Fruit fly (Drosophila melanogaster) whole organism, embryonic: ENCODE data around the gene CG5181.

ENCODE experiments used
- BtbVII ChIP-seq: fragments of 200-800 bp; sonication (Bioruptor generic); optimal IDR thresholded peaks from 3 replicates; lab custom pipeline; 2017; ENCODE audit warnings: missing biosample characterization, mild to moderate bottlenecking, missing genetic modification characterization
- CG10959 ChIP-seq: fragments of 200-800 bp; sonication (Bioruptor generic); IDR thresholded peaks from 2 replicates; pipeline ENCODE4 v1.3.6; 2022; ENCODE audit warnings: missing biosample characterization, missing genetic modification characterization
- CG11247 ChIP-seq: fragments of 200-800 bp; sonication (Bioruptor generic); IDR thresholded peaks from 2 replicates; pipeline ENCODE4 v1.3.6; 2022; ENCODE audit warnings: missing biosample characterization, missing genetic modification characterization
- CG11504 ChIP-seq: fragments of 200-800 bp; sonication (Bioruptor generic); optimal IDR thresholded peaks from 3 replicates; lab custom pipeline; 2019; ENCODE audit warnings: missing biosample characterization, mild to moderate bottlenecking, missing genetic modification characterization, moderate library complexity
- CG12299 ChIP-seq: fragments of 200-800 bp; sonication (Bioruptor generic); optimal IDR thresholded peaks from 2 replicates; lab custom pipeline; 2018; ENCODE audit warnings: missing biosample characterization, mild to moderate bottlenecking, missing genetic modification characterization
- CG14050 ChIP-seq: fragments of 200-800 bp; sonication (Bioruptor generic); IDR thresholded peaks from 3 replicates; pipeline ENCODE4 v1.3.6; 2022; ENCODE audit warnings: missing biosample characterization, missing genetic modification characterization
- CG15011 ChIP-seq: fragments of 200-800 bp; sonication (Bioruptor generic); optimal IDR thresholded peaks from 3 replicates; lab custom pipeline; 2018; ENCODE audit warnings: missing biosample characterization, mild to moderate bottlenecking, missing genetic modification characterization
- CG15601 ChIP-seq: fragments of 200-800 bp; sonication (Bioruptor generic); optimal IDR thresholded peaks from 3 replicates; lab custom pipeline; 2019; ENCODE audit warnings: missing biosample characterization, mild to moderate bottlenecking, missing genetic modification characterization, moderate library complexity
- CG1603 ChIP-seq: fragments of 200-800 bp; sonication (Bioruptor generic); optimal IDR thresholded peaks from 2 replicates; lab custom pipeline; 2019; ENCODE audit warnings: missing biosample characterization, mild to moderate bottlenecking, missing genetic modification characterization, moderate library complexity
- CG17385 ChIP-seq: fragments of 200-800 bp; sonication (Bioruptor generic); optimal IDR thresholded peaks from 3 replicates; lab custom pipeline; 2018; ENCODE audit warnings: missing biosample characterization, mild to moderate bottlenecking, missing genetic modification characterization
- CG18011 ChIP-seq: fragments of 200-800 bp; sonication (Bioruptor generic); optimal IDR thresholded peaks from 2 replicates; lab custom pipeline; 2017; ENCODE audit warnings: missing biosample characterization, missing genetic modification characterization, mild to moderate bottlenecking, moderate library complexity, missing genotype
- CG32532 ChIP-seq: fragments of 200-800 bp; sonication (Bioruptor generic); IDR thresholded peaks from 2 replicates; pipeline ENCODE4 v1.3.6; 2022; ENCODE audit warnings: missing biosample characterization, missing genetic modification characterization
- CG4282 ChIP-seq: fragments of 200-800 bp; sonication (Bioruptor generic); optimal IDR thresholded peaks from 2 replicates; lab custom pipeline; 2016; ENCODE audit warnings: missing biosample characterization, missing genetic modification characterization
- CG6765 ChIP-seq: fragments of 200-800 bp; sonication (Bioruptor generic); optimal IDR thresholded peaks from 3 replicates; lab custom pipeline; 2017; ENCODE audit warnings: missing biosample characterization, mild to moderate bottlenecking, missing genetic modification characterization
- CG8089 ChIP-seq: fragments of 200-800 bp; sonication (Bioruptor generic); optimal IDR thresholded peaks from 3 replicates; lab custom pipeline; 2016; ENCODE audit warnings: missing biosample characterization, missing genetic modification characterization
- CG8359 ChIP-seq: fragments of 200-800 bp; sonication (Bioruptor generic); optimal IDR thresholded peaks from 2 replicates; lab custom pipeline; 2017; ENCODE audit warnings: missing biosample characterization, mild to moderate bottlenecking, missing genetic modification characterization, borderline replicate concordance
- CG9727 ChIP-seq: fragments of 200-800 bp; sonication (Bioruptor generic); optimal IDR thresholded peaks from 3 replicates; lab custom pipeline; 2017; ENCODE audit warnings: missing biosample characterization, mild to moderate bottlenecking, missing genetic modification characterization
- CoRest ChIP-seq: fragments of 200-800 bp; sonication (Bioruptor generic); optimal IDR thresholded peaks from 3 replicates; lab custom pipeline; 2018; ENCODE audit warnings: missing biosample characterization, mild to moderate bottlenecking, missing genetic modification characterization, moderate library complexity
- Dbx ChIP-seq: fragments of 200-800 bp; sonication (Bioruptor generic); IDR thresholded peaks from 3 replicates; pipeline ENCODE4 v1.3.6; 2022; ENCODE audit warnings: missing biosample characterization, missing genetic modification characterization
- E2f1 ChIP-seq: fragments of 200-800 bp; sonication (Bioruptor generic); IDR thresholded peaks from 2 replicates; pipeline ENCODE4 v1.3.6; 2022; ENCODE audit warnings: missing biosample characterization, missing genetic modification characterization
- Fer1 ChIP-seq: fragments of 200-800 bp; sonication (Bioruptor generic); optimal IDR thresholded peaks from 2 replicates; lab custom pipeline; 2017; ENCODE audit warnings: missing biosample characterization, mild to moderate bottlenecking, missing genetic modification characterization
- Fer3 ChIP-seq: fragments of 200-800 bp; sonication (Bioruptor generic); optimal IDR thresholded peaks from 2 replicates; lab custom pipeline; 2018; ENCODE audit warnings: missing biosample characterization, mild to moderate bottlenecking, missing genetic modification characterization, moderate library complexity
- HmgD ChIP-seq: fragments of 200-800 bp; sonication (Bioruptor generic); optimal IDR thresholded peaks from 3 replicates; lab custom pipeline; 2016; ENCODE audit warnings: missing biosample characterization, missing genetic modification characterization
- Hsf ChIP-seq: fragments of 200-800 bp; sonication (Bioruptor generic); optimal IDR thresholded peaks from 3 replicates; lab custom pipeline; 2016; ENCODE audit warnings: missing biosample characterization, missing genetic modification characterization
- Mrtf ChIP-seq: fragments of 200-800 bp; sonication (Bioruptor generic); IDR thresholded peaks from 3 replicates; pipeline ENCODE4 v1.3.6; 2022; ENCODE audit warnings: missing biosample characterization, missing genetic modification characterization
- Myb ChIP-seq: fragments of 200-800 bp; sonication (Bioruptor generic); optimal IDR thresholded peaks from 2 replicates; lab custom pipeline; 2016; ENCODE audit warnings: missing biosample characterization, missing genetic modification characterization
- Scr ChIP-seq: fragments of 200-800 bp; sonication (Bioruptor generic); IDR thresholded peaks from 2 replicates; pipeline ENCODE4 v1.3.6; 2022; ENCODE audit warnings: missing biosample characterization, missing genetic modification characterization; ENCODE audit not compliant: partially characterized antibody
- Tbp ChIP-seq: fragments of >200 bp; optimal IDR thresholded peaks from 2 replicates; lab custom pipeline; 2018; ENCODE audit warnings: missing biosample characterization, missing genetic modification characterization
- YL-1 ChIP-seq: fragments of 200-800 bp; sonication (Bioruptor generic); optimal IDR thresholded peaks from 3 replicates; lab custom pipeline; 2017; ENCODE audit warnings: missing biosample characterization, mild to moderate bottlenecking, missing genetic modification characterization
- ab ChIP-seq: fragments of 200-800 bp; sonication (Bioruptor generic); optimal IDR thresholded peaks from 2 replicates; lab custom pipeline; 2016; ENCODE audit warnings: missing biosample characterization, missing genetic modification characterization
- ato ChIP-seq: fragments of 200-800 bp; sonication (Bioruptor generic); IDR thresholded peaks from 2 replicates; pipeline ENCODE4 v1.3.6; 2022; ENCODE audit warnings: missing biosample characterization, missing genetic modification characterization; ENCODE audit not compliant: partially characterized antibody
- bigmax ChIP-seq: fragments of 200-800 bp; sonication (Bioruptor generic); optimal IDR thresholded peaks from 2 replicates; lab custom pipeline; 2018; ENCODE audit warnings: missing biosample characterization, mild to moderate bottlenecking, missing genetic modification characterization
- btn ChIP-seq: fragments of 200-800 bp; sonication (Bioruptor generic); optimal IDR thresholded peaks from 2 replicates; lab custom pipeline; 2016; ENCODE audit warnings: missing biosample characterization, missing genetic modification characterization
- crc ChIP-seq: fragments of 200-800 bp; sonication (Bioruptor generic); optimal IDR thresholded peaks from 2 replicates; lab custom pipeline; 2016; ENCODE audit warnings: missing biosample characterization, missing genetic modification characterization
- dmrt99B ChIP-seq: fragments of 200-800 bp; sonication (Bioruptor generic); optimal IDR thresholded peaks from 2 replicates; lab custom pipeline; 2018; ENCODE audit warnings: missing biosample characterization, mild to moderate bottlenecking, missing genetic modification characterization, moderate library complexity
- esg ChIP-seq: fragments of 200-800 bp; sonication (Bioruptor generic); conservative IDR thresholded peaks from 2 replicates; pipeline ENCODE4 v1.3.6; 2022; ENCODE audit warnings: missing biosample characterization, missing genetic modification characterization
- hth ChIP-seq: fragments of >200 bp; optimal IDR thresholded peaks from 2 replicates; lab custom pipeline; 2017; ENCODE audit warnings: inconsistent platforms
- ind ChIP-seq: fragments of 200-800 bp; sonication (Bioruptor generic); optimal IDR thresholded peaks from 3 replicates; lab custom pipeline; 2016; ENCODE audit warnings: missing biosample characterization, missing genetic modification characterization
- kay ChIP-seq: fragments of 200-800 bp; sonication (Bioruptor generic); optimal IDR thresholded peaks from 2 replicates; lab custom pipeline; 2016; ENCODE audit warnings: missing biosample characterization, missing genetic modification characterization
- lbe ChIP-seq: fragments of 200-800 bp; sonication (Bioruptor generic); optimal IDR thresholded peaks from 2 replicates; lab custom pipeline; 2016; ENCODE audit warnings: missing biosample characterization, mild to moderate bottlenecking, missing genetic modification characterization
- mam ChIP-seq: fragments of 200-800 bp; sonication (Bioruptor generic); optimal IDR thresholded peaks from 3 replicates; lab custom pipeline; 2016; ENCODE audit warnings: missing biosample characterization, missing genetic modification characterization
- oc ChIP-seq: fragments of 200-800 bp; sonication (Bioruptor generic); optimal IDR thresholded peaks from 2 replicates; lab custom pipeline; 2018; ENCODE audit warnings: missing biosample characterization, mild to moderate bottlenecking, missing genetic modification characterization, moderate library complexity
- peb ChIP-seq: fragments of 200-800 bp; sonication (Bioruptor generic); IDR thresholded peaks from 2 replicates; pipeline ENCODE4 v1.3.6; 2022; ENCODE audit warnings: missing biosample characterization, missing genetic modification characterization
- ro ChIP-seq: fragments of 200-800 bp; sonication (Bioruptor generic); IDR thresholded peaks from 2 replicates; pipeline ENCODE4 v1.3.6; 2022; ENCODE audit warnings: missing biosample characterization, missing genetic modification characterization
- sd ChIP-seq: fragments of 200-800 bp; sonication (Bioruptor generic); optimal IDR thresholded peaks from 3 replicates; lab custom pipeline; 2018; ENCODE audit warnings: missing biosample characterization, mild to moderate bottlenecking, missing genetic modification characterization, moderate library complexity
- sima ChIP-seq: fragments of 200-800 bp; sonication (Bioruptor generic); optimal IDR thresholded peaks from 2 replicates; lab custom pipeline; 2016; ENCODE audit warnings: missing biosample characterization, missing genetic modification characterization
- slp2 ChIP-seq: fragments of 200-800 bp; sonication (Bioruptor generic); optimal IDR thresholded peaks from 2 replicates; lab custom pipeline; 2016; ENCODE audit warnings: missing biosample characterization, missing genetic modification characterization
- sob ChIP-seq: fragments of 200-800 bp; sonication (Bioruptor generic); IDR thresholded peaks from 2 replicates; pipeline ENCODE4 v1.3.6; 2022; ENCODE audit warnings: missing biosample characterization, missing genetic modification characterization
- sr ChIP-seq: fragments of 200-800 bp; sonication (Bioruptor generic); IDR thresholded peaks from 3 replicates; pipeline ENCODE4 v1.3.6; 2022; ENCODE audit warnings: missing biosample characterization, missing genetic modification characterization
- trem ChIP-seq: fragments of 200-800 bp; optimal IDR thresholded peaks from 3 replicates; lab custom pipeline; 2019; ENCODE audit warnings: missing biosample characterization, mild to moderate bottlenecking, missing genetic modification characterization, moderate library complexity
- tup ChIP-seq: fragments of 200-800 bp; sonication (Bioruptor generic); optimal IDR thresholded peaks from 2 replicates; lab custom pipeline; 2016; ENCODE audit warnings: missing biosample characterization, mild to moderate bottlenecking, missing genetic modification characterization, moderate library complexity
- zfh2 ChIP-seq: fragments of 200-800 bp; sonication (Bioruptor generic); optimal IDR thresholded peaks from 2 replicates; lab custom pipeline; 2016; ENCODE audit warnings: missing biosample characterization, missing genetic modification characterization

CG5181 gene

dm6 chr2L:7401627-7402026 lies 8.0 kb downstream of the CG5181 start (continued):
- TF ChIP-seq CoRest (tag; lab: Kevin White, UChicago) (peak; percentile 85), kay (GFP tag; lab: Kevin White, UChicago) (no peak), Scr (GFP tag; lab: Robert Waterston, UW) (no peak), Dbx (GFP tag; lab: Robert Waterston, UW) (peak; percentile 82), E2f1 (GFP tag; lab: Robert Waterston, UW) (peak; percentile 64), peb (GFP tag; lab: Robert Waterston, UW) (peak; percentile 75; the same call in 1 of the 2 replicates), Tbp (GFP tag; lab: Kevin White, UChicago) (no peak), bigmax (GFP tag; lab: Kevin White, UChicago) (no peak), ab (GFP tag; lab: Kevin White, UChicago) (no peak), slp2 (GFP tag; lab: Kevin White, UChicago) (no peak), CG11247 (GFP tag; lab: Robert Waterston, UW) (peak; percentile 73; the same call in 1 of the 2 replicates), ind (GFP tag; lab: Kevin White, UChicago) (peak; percentile 71), Fer1 (GFP tag; lab: Kevin White, UChicago) (peak; percentile 56), crc (GFP tag; lab: Kevin White, UChicago) (no peak), trem (tag; lab: Kevin White, UChicago) (peak; percentile 37), Fer3 (tag; lab: Kevin White, UChicago) (peak; percentile 80), YL-1 (GFP tag; lab: Kevin White, UChicago) (no peak), CG8089 (GFP tag; lab: Kevin White, UChicago) (peak; percentile 3), CG32532 (GFP tag; lab: Robert Waterston, UW) (peak; percentile 80), Myb (GFP tag; lab: Kevin White, UChicago) (peak; percentile 15), ato (GFP tag; lab: Robert Waterston, UW) (no peak), CG9727 (GFP tag; lab: Kevin White, UChicago) (peak; percentile 71), BtbVII (GFP tag; lab: Kevin White, UChicago) (no peak), CG17385 (peak; percentile 65), CG18011 (GFP tag; lab: Kevin White, UChicago) (no peak), oc (peak; percentile 70), ro (GFP tag; lab: Robert Waterston, UW) (peak; percentile 74), CG10959 (peak; percentile 66; the same call in 1 of the 2 replicates), sima (GFP tag; lab: Kevin White, UChicago) (no peak), HmgD (GFP tag; lab: Kevin White, UChicago) (no peak), CG4282 (GFP tag; lab: Kevin White, UChicago) (no peak), mam (GFP tag; lab: Kevin White, UChicago) (peak; percentile 45), tup (GFP tag; lab: Kevin White, UChicago) (no peak), CG6765 (GFP tag; lab: Kevin White, UChicago) (peak; percentile 13), esg (GFP tag; lab: Robert Waterston, UW) (peak; percentile 63), CG8359 (no peak), sd (tag; lab: Kevin White, UChicago) (peak; percentile 14), zfh2 (GFP tag; lab: Kevin White, UChicago) (peak; percentile 35), hth (lab: Kevin White, UChicago) (no peak), btn (GFP tag; lab: Kevin White, UChicago) (no peak), sr (no peak), Mrtf (GFP tag; lab: Robert Waterston, UW) (peak; percentile 73; the same call in 1 of the 3 replicates), CG1603 (peak; percentile 31), CG12299 (tag; lab: Kevin White, UChicago) (peak; percentile 71), lbe (GFP tag; lab: Kevin White, UChicago) (no peak), CG11504 (tag; lab: Kevin White, UChicago) (peak; percentile 81), CG15011 (GFP tag; lab: Kevin White, UChicago) (peak; percentile 42), Hsf (GFP tag; lab: Kevin White, UChicago) (peak; percentile 64), sob (GFP tag; lab: Robert Waterston, UW) (peak; percentile 87), CG14050 (GFP tag; lab: Robert Waterston, UW) (no peak; the same call in 2 of the 3 replicates), dmrt99B (peak; percentile 83), CG15601 (tag; lab: Kevin White, UChicago) (peak; percentile 51)
